Worm (Caenorhabditis elegans): ENCODE data around the gene K06G5.3.
A peak's percentile ranks its signal among the peaks of the same experiment; 100 is the strongest.

The K06G5.3 gene

ce11 chrX:14173850-14174249, 49.2 kb downstream of the K06G5.3 start, which contains the start of gene idhb-1:
idhb-1 (minus strand) TSS chrX:14174063.
- TF ChIP-seq nhr-77 (tag; optimal IDR thresholded peaks at IDR 0.05) (no peak), lin-13 (GFP tag; optimal IDR thresholded peaks at IDR 0.05) (peak; percentile 71), lsy-2 (tag; optimal IDR thresholded peaks at IDR 0.05) (peak; percentile 67 to 78), skn-1 (tag; optimal IDR thresholded peaks at IDR 0.05) (no peak), ceh-82 (tag; optimal IDR thresholded peaks at IDR 0.05) (no peak), sma-3 (GFP tag; optimal IDR thresholded peaks at IDR 0.05) (peak; percentile 62), Y55F3AM.14 (GFP tag; optimal IDR thresholded peaks at IDR 0.05) (no peak), peb-1 (tag; optimal IDR thresholded peaks at IDR 0.05) (no peak), sma-9 (GFP tag; optimal IDR thresholded peaks at IDR 0.05) (peak; percentile 74), sma-9 (tag; optimal IDR thresholded peaks at IDR 0.05) (no peak), mbf-1 (tag; optimal IDR thresholded peaks at IDR 0.05) (no peak), crh-2 (tag; optimal IDR thresholded peaks at IDR 0.05) (peak; percentile 73), unc-62 (GFP tag; optimal IDR thresholded peaks at IDR 0.05) (no peak), lin-11 (tag; optimal IDR thresholded peaks at IDR 0.05) (peak; percentile 53), sem-4 (tag; optimal IDR thresholded peaks at IDR 0.05) (peak; percentile 39), C34F6.9 (tag; optimal IDR thresholded peaks at IDR 0.05) (peak; percentile 62), ztf-11 (tag; optimal IDR thresholded peaks at IDR 0.05) (no peak), unc-39 (tag; optimal IDR thresholded peaks at IDR 0.05) (no peak), blmp-1 (tag; optimal IDR thresholded peaks at IDR 0.05; ENCODE audit: insufficient read depth) (no peak), mdl-1 (tag; optimal IDR thresholded peaks at IDR 0.05) (peak in 1 of 2 experiments; percentile 22), gmeb-1 (tag; optimal IDR thresholded peaks at IDR 0.05) (peak; percentile 74), F13H6.1 (tag; optimal IDR thresholded peaks at IDR 0.05) (peak; percentile 79), fos-1 (tag; optimal IDR thresholded peaks at IDR 0.05) (peak; percentile 59), egl-27 (tag; optimal IDR thresholded peaks at IDR 0.05) (peak; percentile 32), ZK546.5 (tag; optimal IDR thresholded peaks at IDR 0.05) (no peak), alr-1 (tag; optimal IDR thresholded peaks at IDR 0.05) (no peak), nhr-129 (tag; optimal IDR thresholded peaks at IDR 0.05) (peak; percentile 78), elt-1 (tag; optimal IDR thresholded peaks at IDR 0.05) (no peak), zag-1 (tag; optimal IDR thresholded peaks at IDR 0.05) (peak; percentile 31), snpc-4 (tag; optimal IDR thresholded peaks at IDR 0.05) (peak; percentile 23), nhr-6 (tag; optimal IDR thresholded peaks at IDR 0.05) (peak; percentile 43), nhr-11 (tag; optimal IDR thresholded peaks at IDR 0.05) (no peak), lin-39 (tag; optimal IDR thresholded peaks at IDR 0.05) (no peak), nhr-12 (tag; optimal IDR thresholded peaks at IDR 0.05) (no peak), nhr-237 (tag; optimal IDR thresholded peaks at IDR 0.05) (no peak), nhr-10 (tag; optimal IDR thresholded peaks at IDR 0.05) (no peak), ztf-4 (tag; optimal IDR thresholded peaks at IDR 0.05) (peak; percentile 19), unc-55 (GFP tag; optimal IDR thresholded peaks at IDR 0.05) (peak; percentile 67), nhr-25 (tag; optimal IDR thresholded peaks at IDR 0.05) (peak; percentile 76), nhr-21 (tag; optimal IDR thresholded peaks at IDR 0.05) (peak; percentile 55), ceh-16 (tag; optimal IDR thresholded peaks at IDR 0.05) (no peak), mab-5 (tag; optimal IDR thresholded peaks at IDR 0.05) (peak; percentile 80), R02D3.7 (tag; optimal IDR thresholded peaks at IDR 0.05) (no peak), ztf-1 (GFP tag; conservative IDR thresholded peaks at IDR 0.05) (no peak)

DNA sequence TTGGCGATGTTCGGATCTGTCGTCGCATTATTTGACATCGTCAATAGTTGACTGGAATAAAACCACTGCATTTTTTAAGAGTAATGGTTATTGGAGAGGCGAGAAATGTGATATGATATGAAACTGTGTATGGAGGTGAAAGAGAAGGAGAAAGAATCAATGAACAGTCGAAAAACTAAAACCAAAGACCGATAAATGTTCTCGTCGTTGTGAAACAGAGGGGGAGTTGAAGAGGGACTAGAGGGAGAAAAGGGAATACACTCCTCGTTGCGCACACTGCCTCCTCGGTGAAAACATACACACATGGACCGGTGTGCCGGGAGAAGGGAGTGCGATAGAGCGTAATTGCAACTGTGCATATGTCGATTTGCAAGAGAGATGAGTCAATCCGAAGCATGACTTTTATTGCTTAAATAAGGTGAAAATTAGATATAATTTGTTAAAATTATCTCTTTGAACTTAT, 53.5 kb downstream of the K06G5.3 start, which contains the start of gene sym-4:
TSS of gene sym-4 (minus strand) at position 51 of the 463 bp plus-strand sequence.
- peak; percentile 81 for TF ChIP-seq mab-5 (tag; optimal IDR thresholded peaks at IDR 0.05)
- TF ChIP-seq sma-9 (GFP tag; optimal IDR thresholded peaks at IDR 0.05): peak; percentile 93
- no peak for TF ChIP-seq sma-9 (tag; optimal IDR thresholded peaks at IDR 0.05)
- TF ChIP-seq ama-1 (optimal IDR thresholded peaks at IDR 0.05): peak; percentile 30
- TF ChIP-seq unc-55 (GFP tag; optimal IDR thresholded peaks at IDR 0.05): peak; percentile 96
- peak; percentile 92 for TF ChIP-seq lin-13 (GFP tag; optimal IDR thresholded peaks at IDR 0.05)
- TF ChIP-seq ztf-11 (tag; optimal IDR thresholded peaks at IDR 0.05): no peak
- TF ChIP-seq ztf-4 (tag; optimal IDR thresholded peaks at IDR 0.05): peak; percentile 84
- TF ChIP-seq nhr-77 (tag; optimal IDR thresholded peaks at IDR 0.05): peak; percentile 34
- TF ChIP-seq ceh-82 (tag; optimal IDR thresholded peaks at IDR 0.05): peak; percentile 32
- TF ChIP-seq skn-1 (tag; optimal IDR thresholded peaks at IDR 0.05): peak; percentile 8
- no peak for TF ChIP-seq lin-39 (tag; optimal IDR thresholded peaks at IDR 0.05)
- TF ChIP-seq ztf-1 (GFP tag; conservative IDR thresholded peaks at IDR 0.05): no peak
- peak; percentile 12 for TF ChIP-seq peb-1 (tag; optimal IDR thresholded peaks at IDR 0.05)
- TF ChIP-seq crh-2 (tag; optimal IDR thresholded peaks at IDR 0.05): peak; percentile 96
- TF ChIP-seq alr-1 (tag; optimal IDR thresholded peaks at IDR 0.05): no peak
- peak; percentile 81 for TF ChIP-seq gmeb-1 (tag; optimal IDR thresholded peaks at IDR 0.05)
- no peak for TF ChIP-seq unc-62 (GFP tag; optimal IDR thresholded peaks at IDR 0.05)
- TF ChIP-seq C34F6.9 (tag; optimal IDR thresholded peaks at IDR 0.05): peak; percentile 98
- peak; percentile 80 for TF ChIP-seq blmp-1 (tag; optimal IDR thresholded peaks at IDR 0.05; ENCODE audit: insufficient read depth)
- peak; percentile 91 for TF ChIP-seq nhr-25 (tag; optimal IDR thresholded peaks at IDR 0.05)
- TF ChIP-seq mbf-1 (tag; optimal IDR thresholded peaks at IDR 0.05): no peak
- peak; percentile 51 for TF ChIP-seq nhr-11 (tag; optimal IDR thresholded peaks at IDR 0.05)
- peak; percentile 35 to 90 for TF ChIP-seq lsy-2 (tag; optimal IDR thresholded peaks at IDR 0.05)
- TF ChIP-seq fos-1 (tag; optimal IDR thresholded peaks at IDR 0.05): peak; percentile 99
- TF ChIP-seq snpc-4 (tag; optimal IDR thresholded peaks at IDR 0.05): peak; percentile 78
- no peak for TF ChIP-seq ZK546.5 (tag; optimal IDR thresholded peaks at IDR 0.05)
- TF ChIP-seq R02D3.7 (tag; optimal IDR thresholded peaks at IDR 0.05): no peak
- TF ChIP-seq lin-11 (tag; optimal IDR thresholded peaks at IDR 0.05): peak; percentile 74
- peak; percentile 83 for TF ChIP-seq egl-27 (tag; optimal IDR thresholded peaks at IDR 0.05)
- peak; percentile 76 for TF ChIP-seq nhr-6 (tag; optimal IDR thresholded peaks at IDR 0.05)
- peak; percentile 97 for TF ChIP-seq nhr-129 (tag; optimal IDR thresholded peaks at IDR 0.05)
- peak; percentile 55 to 88 for TF ChIP-seq mdl-1 (tag; optimal IDR thresholded peaks at IDR 0.05)
- no peak for TF ChIP-seq nhr-23 (tag; optimal IDR thresholded peaks at IDR 0.05)
- TF ChIP-seq nhr-21 (tag; optimal IDR thresholded peaks at IDR 0.05): peak; percentile 94
- peak; percentile 87 for TF ChIP-seq sem-4 (tag; optimal IDR thresholded peaks at IDR 0.05)
- peak; percentile 90 for TF ChIP-seq F13H6.1 (tag; optimal IDR thresholded peaks at IDR 0.05)
- peak; percentile 5 for TF ChIP-seq Y55F3AM.14 (GFP tag; optimal IDR thresholded peaks at IDR 0.05)
- peak; percentile 34 for TF ChIP-seq nhr-237 (tag; optimal IDR thresholded peaks at IDR 0.05)
- TF ChIP-seq ceh-16 (tag; optimal IDR thresholded peaks at IDR 0.05): no peak
- TF ChIP-seq sma-3 (GFP tag; optimal IDR thresholded peaks at IDR 0.05): peak; percentile 96

Data from whole organism, L2 larva.